Fruit fly (Drosophila melanogaster) whole organism, embryonic: ENCODE data around the gene Zaf1.

Source experiments
- Asciz ChIP-seq: fragments of 200-800 bp; sonication (Bioruptor generic); optimal IDR thresholded peaks from 2 replicates; lab custom pipeline; 2017; ENCODE audit warnings: missing biosample characterization, mild to moderate bottlenecking, missing genetic modification characterization, missing genetic modification reagents
- C15 ChIP-seq: fragments of 200-800 bp; sonication (Bioruptor generic); IDR thresholded peaks from 3 replicates; pipeline ENCODE4 v1.3.6; 2022; ENCODE audit warnings: missing biosample characterization, missing genetic modification characterization
- CG10209 ChIP-seq: fragments of 200-800 bp; sonication (Bioruptor generic); optimal IDR thresholded peaks from 3 replicates; lab custom pipeline; 2017; ENCODE audit warnings: missing biosample characterization, mild to moderate bottlenecking, missing genetic modification characterization, missing genetic modification reagents
- CG10431 ChIP-seq: fragments of 200-800 bp; sonication (Bioruptor generic); optimal IDR thresholded peaks from 3 replicates; lab custom pipeline; 2018; ENCODE audit warnings: missing biosample characterization, mild to moderate bottlenecking, missing genetic modification characterization
- CG11085 ChIP-seq: fragments of 200-800 bp; sonication (Bioruptor generic); IDR thresholded peaks from 2 replicates; pipeline ENCODE4 v1.3.6; 2022; ENCODE audit warnings: missing biosample characterization, missing genetic modification characterization
- CG12071 ChIP-seq: fragments of 200-800 bp; sonication (Bioruptor generic); optimal IDR thresholded peaks from 3 replicates; lab custom pipeline; 2018; ENCODE audit warnings: missing biosample characterization, mild to moderate bottlenecking, missing genetic modification characterization
- CG14014 ChIP-seq: fragments of 200-800 bp; sonication (Bioruptor generic); IDR thresholded peaks from 2 replicates; pipeline ENCODE4 v1.3.6; 2022; ENCODE audit warnings: missing biosample characterization, missing genetic modification characterization
- CG14965 ChIP-seq: fragments of 200-800 bp; sonication (Bioruptor generic); optimal IDR thresholded peaks from 2 replicates; lab custom pipeline; 2016; ENCODE audit warnings: missing biosample characterization, missing genetic modification characterization, borderline replicate concordance
- CG15073 ChIP-seq: fragments of 200-800 bp; sonication (Bioruptor generic); optimal IDR thresholded peaks from 2 replicates; lab custom pipeline; 2016; ENCODE audit warnings: missing biosample characterization, missing genetic modification characterization
- CG1529 ChIP-seq: fragments of 200-800 bp; sonication (Bioruptor generic); optimal IDR thresholded peaks from 3 replicates; lab custom pipeline; 2018; ENCODE audit warnings: missing biosample characterization, missing genetic modification characterization
- CG1647 ChIP-seq: fragments of 200-800 bp; sonication (Bioruptor generic); optimal IDR thresholded peaks from 3 replicates; lab custom pipeline; 2016; ENCODE audit warnings: missing biosample characterization, missing genetic modification characterization
- CG17186 ChIP-seq: fragments of 200-800 bp; sonication (Bioruptor generic); optimal IDR thresholded peaks from 3 replicates; lab custom pipeline; 2017; ENCODE audit warnings: missing biosample characterization, missing genetic modification reagents, missing genetic modification characterization
- CG17385 ChIP-seq: fragments of 200-800 bp; sonication (Bioruptor generic); optimal IDR thresholded peaks from 3 replicates; lab custom pipeline; 2018; ENCODE audit warnings: missing biosample characterization, mild to moderate bottlenecking, missing genetic modification characterization
- CG31224 ChIP-seq: fragments of 200-800 bp; sonication (Bioruptor generic); IDR thresholded peaks from 2 replicates; pipeline ENCODE4 v1.3.6; 2022; ENCODE audit warnings: missing biosample characterization, missing genetic modification characterization
- CG34376 ChIP-seq: fragments of 200-800 bp; sonication (Bioruptor generic); optimal IDR thresholded peaks from 2 replicates; lab custom pipeline; 2018; ENCODE audit warnings: missing biosample characterization, mild to moderate bottlenecking, missing genetic modification characterization
- CG3995 ChIP-seq: fragments of 200-800 bp; sonication (Bioruptor generic); optimal IDR thresholded peaks from 3 replicates; lab custom pipeline; 2016; ENCODE audit warnings: missing biosample characterization, missing genetic modification characterization
- CG4424 ChIP-seq: fragments of 200-800 bp; sonication (Bioruptor generic); optimal IDR thresholded peaks from 3 replicates; lab custom pipeline; 2016; ENCODE audit warnings: missing biosample characterization, missing genetic modification characterization
- CG5245 ChIP-seq: fragments of 200-800 bp; sonication (Bioruptor generic); optimal IDR thresholded peaks from 3 replicates; lab custom pipeline; 2016; ENCODE audit warnings: missing biosample characterization, missing genetic modification characterization
- CG6654 ChIP-seq: fragments of 200-800 bp; sonication (Bioruptor generic); optimal IDR thresholded peaks from 2 replicates; lab custom pipeline; 2017; ENCODE audit warnings: missing biosample characterization, mild to moderate bottlenecking, missing genetic modification characterization
- CG6813 ChIP-seq: fragments of 200-800 bp; sonication (Bioruptor generic); optimal IDR thresholded peaks from 2 replicates; lab custom pipeline; 2017; ENCODE audit warnings: missing biosample characterization, missing genetic modification characterization, mild to moderate bottlenecking, moderate library complexity, missing genetic modification reagents
- CG7271 ChIP-seq: fragments of 200-800 bp; sonication (Bioruptor generic); optimal IDR thresholded peaks from 2 replicates; lab custom pipeline; 2018; ENCODE audit warnings: missing biosample characterization, mild to moderate bottlenecking, missing genetic modification characterization, moderate library complexity
- CG7987 ChIP-seq: fragments of 200-800 bp; sonication (Bioruptor generic); optimal IDR thresholded peaks from 2 replicates; lab custom pipeline; 2018; ENCODE audit warnings: missing biosample characterization, mild to moderate bottlenecking, missing genetic modification characterization, moderate library complexity
- CG9817 ChIP-seq: fragments of 200-800 bp; sonication (Bioruptor generic); optimal IDR thresholded peaks from 2 replicates; lab custom pipeline; 2018; ENCODE audit warnings: missing biosample characterization, mild to moderate bottlenecking, missing genetic modification characterization, moderate library complexity
- CTCF ChIP-seq: fragments of 200-800 bp; sonication (Bioruptor generic); optimal IDR thresholded peaks from 2 replicates; lab custom pipeline; 2017; ENCODE audit warnings: missing biosample characterization, mild to moderate bottlenecking, missing genetic modification characterization, moderate library complexity
- Chrac-16 ChIP-seq: fragments of 200-800 bp; sonication (Bioruptor generic); optimal IDR thresholded peaks from 3 replicates; lab custom pipeline; 2016; ENCODE audit warnings: missing biosample characterization, missing genetic modification characterization
- Deaf1 ChIP-seq: fragments of 200-800 bp; optimal IDR thresholded peaks from 3 replicates; lab custom pipeline; 2019; ENCODE audit warnings: missing biosample characterization, mild to moderate bottlenecking, missing genetic modification characterization, moderate library complexity
- Dfd ChIP-seq, 2 experiments: fragments of >200 bp; optimal IDR thresholded peaks; 2 replicates each; lab custom pipeline; 2017; ENCODE audit warnings: missing biosample characterization in 2 of 2, missing genetic modification characterization in 2 of 2
- E2f2 ChIP-seq: fragments of 200-800 bp; sonication (Bioruptor generic); IDR thresholded peaks from 2 replicates; pipeline ENCODE4 v1.3.6; 2022; ENCODE audit warnings: missing biosample characterization, missing genetic modification characterization
- HLH3B ChIP-seq: fragments of 200-800 bp; sonication (Bioruptor generic); IDR thresholded peaks from 2 replicates; pipeline ENCODE4 v1.3.6; 2022; ENCODE audit warnings: missing biosample characterization, missing genetic modification characterization
- Hr39 ChIP-seq: fragments of >200 bp; optimal IDR thresholded peaks from 2 replicates; lab custom pipeline; 2017
- Lpt ChIP-seq: fragments of >200 bp; optimal IDR thresholded peaks from 2 replicates; lab custom pipeline; 2018; ENCODE audit warnings: missing biosample characterization, missing genetic modification characterization
- NC2β ChIP-seq: fragments of 200-800 bp; sonication (Bioruptor generic); optimal IDR thresholded peaks from 2 replicates; lab custom pipeline; 2016; ENCODE audit warnings: missing biosample characterization, missing genetic modification characterization
- Poxn ChIP-seq: fragments of 200-800 bp; sonication (Bioruptor generic); IDR thresholded peaks from 2 replicates; pipeline ENCODE4 v1.3.6; 2022; ENCODE audit warnings: missing biosample characterization, missing genetic modification characterization
- Ptx1 ChIP-seq: fragments of 200-800 bp; sonication (Bioruptor generic); IDR thresholded peaks from 2 replicates; pipeline ENCODE4 v1.3.6; 2022; ENCODE audit warnings: missing biosample characterization, missing genetic modification characterization
- Sry-δ ChIP-seq: fragments of 200-800 bp; sonication (Bioruptor generic); optimal IDR thresholded peaks from 2 replicates; lab custom pipeline; 2016; ENCODE audit warnings: missing biosample characterization, missing genetic modification characterization
- Tbp ChIP-seq: fragments of >200 bp; optimal IDR thresholded peaks from 2 replicates; lab custom pipeline; 2018; ENCODE audit warnings: missing biosample characterization, missing genetic modification characterization
- Trl ChIP-seq, 3 experiments: fragments of >200 bp in 2 of 3; fragments of 200-800 bp in 1 of 3; sonication (Bioruptor generic) in 1 of 3; optimal IDR thresholded peaks; 2 replicates in 1 of 3; 3 replicates in 2 of 3; lab custom pipeline; 2016 to 2017; ENCODE audit warnings: missing biosample characterization in 1 of 3, missing genetic modification characterization in 1 of 3
- ato ChIP-seq: fragments of 200-800 bp; sonication (Bioruptor generic); IDR thresholded peaks from 2 replicates; pipeline ENCODE4 v1.3.6; 2022; ENCODE audit warnings: missing biosample characterization, missing genetic modification characterization; ENCODE audit not compliant: partially characterized antibody
- dati ChIP-seq: fragments of 200-800 bp; sonication (Bioruptor generic); IDR thresholded peaks from 2 replicates; pipeline ENCODE4 v1.3.6; 2022; ENCODE audit warnings: missing biosample characterization, missing genetic modification characterization
- fd102C ChIP-seq: fragments of 200-800 bp; sonication (Bioruptor generic); optimal IDR thresholded peaks from 2 replicates; lab custom pipeline; 2018; ENCODE audit warnings: missing biosample characterization, mild to moderate bottlenecking, missing genetic modification characterization, moderate library complexity
- fru ChIP-seq: fragments of >200 bp; optimal IDR thresholded peaks from 2 replicates; lab custom pipeline; 2017
- fu2 ChIP-seq: fragments of 200-800 bp; sonication (Bioruptor generic); optimal IDR thresholded peaks from 2 replicates; lab custom pipeline; 2016; ENCODE audit warnings: missing biosample characterization, missing genetic modification characterization
- grn ChIP-seq: fragments of 200-800 bp; sonication (Bioruptor generic); optimal IDR thresholded peaks from 3 replicates; lab custom pipeline; 2017; ENCODE audit warnings: missing biosample characterization, missing genetic modification characterization
- jigr1 ChIP-seq: fragments of 200-800 bp; sonication (Bioruptor generic); IDR thresholded peaks from 3 replicates; pipeline ENCODE4 v1.3.6; 2022; ENCODE audit warnings: missing biosample characterization, missing genetic modification characterization
- lola ChIP-seq, 3 experiments: fragments of >200 bp in 2 of 3; fragments of 200-800 bp in 1 of 3; sonication (Bioruptor generic) in 1 of 3; optimal IDR thresholded peaks; 2 replicates each; lab custom pipeline; 2017 to 2019; ENCODE audit warnings: missing biosample characterization in 3 of 3, missing genetic modification characterization in 3 of 3, mild to moderate bottlenecking in 1 of 3, moderate library complexity in 1 of 3
- nerfin-2 ChIP-seq: fragments of 200-800 bp; sonication (Bioruptor generic); IDR thresholded peaks from 2 replicates; pipeline ENCODE4 v1.3.6; 2022; ENCODE audit warnings: missing biosample characterization, missing genetic modification characterization; ENCODE audit not compliant: partially characterized antibody
- slbo ChIP-seq: fragments of 200-800 bp; sonication (Bioruptor generic); IDR thresholded peaks from 2 replicates; pipeline ENCODE4 v1.3.6; 2022; ENCODE audit warnings: missing biosample characterization, missing genetic modification characterization
- slou ChIP-seq: fragments of 200-800 bp; sonication (Bioruptor generic); optimal IDR thresholded peaks from 3 replicates; lab custom pipeline; 2016; ENCODE audit warnings: missing biosample characterization, missing genetic modification characterization
- so ChIP-seq: fragments of 200-800 bp; sonication (Bioruptor generic); IDR thresholded peaks from 3 replicates; pipeline ENCODE4 v1.3.6; 2022; ENCODE audit warnings: missing biosample characterization, missing genetic modification characterization
- tna ChIP-seq: fragments of 200-800 bp; sonication (Bioruptor generic); IDR thresholded peaks from 2 replicates; pipeline ENCODE4 v1.3.6; 2022; ENCODE audit warnings: missing biosample characterization, missing genetic modification characterization; ENCODE audit not compliant: partially characterized antibody
- yki ChIP-seq: fragments of >200 bp; optimal IDR thresholded peaks from 3 replicates; lab custom pipeline; 2018

Zaf1 gene

dm6 chr3R:11655873-11656374, 30.5 kb upstream of the Zaf1 start, which contains the start of gene CG42327 (continued):
- TF ChIP-seq jigr1 (GFP tag; lab: Robert Waterston, UW) (peak; percentile 74; the same call in 2 of the 3 replicates), CG14965 (GFP tag; lab: Kevin White, UChicago) (peak; percentile 20), Ptx1 (GFP tag; lab: Robert Waterston, UW) (peak; percentile 96), Asciz (GFP tag; lab: Kevin White, UChicago) (peak; percentile 96), C15 (GFP tag; lab: Robert Waterston, UW) (peak; percentile 86; the same call in 2 of the 3 replicates), CTCF (GFP tag; lab: Kevin White, UChicago) (peak; percentile 57), fru (lab: Kevin White, UChicago) (no peak), CG5245 (GFP tag; lab: Kevin White, UChicago) (peak; percentile 88), tna (peak; percentile 54; the same call in 1 of the 2 replicates), fd102C (peak; percentile 73), CG9817 (peak; percentile 59), CG3995 (GFP tag; lab: Kevin White, UChicago) (no peak), nerfin-2 (GFP tag; lab: Robert Waterston, UW) (peak; percentile 66), Tbp (GFP tag; lab: Kevin White, UChicago) (no peak), NC2β (GFP tag; lab: Kevin White, UChicago) (peak; percentile 84), CG1647 (peak; percentile 64), CG12071 (GFP tag; lab: Kevin White, UChicago) (peak; percentile 79), CG6813 (GFP tag; lab: Kevin White, UChicago) (peak; percentile 94), Chrac-16 (GFP tag; lab: Kevin White, UChicago) (peak; percentile 93), CG7271 (tag; lab: Kevin White, UChicago) (peak; percentile 88), lola (GFP tag; optimal IDR thresholded peaks at IDR 0.05; lab: Kevin White, UChicago) (peak in 1 of 3 experiments; percentile 91), CG1529 (GFP tag; lab: Kevin White, UChicago) (peak; percentile 92), CG6654 (GFP tag; lab: Kevin White, UChicago) (peak; percentile 77), CG31224 (GFP tag; lab: Robert Waterston, UW) (peak; percentile 83), fu2 (GFP tag; lab: Kevin White, UChicago) (peak; percentile 65), ato (GFP tag; lab: Robert Waterston, UW) (0 out of 2 replicates have a peak, but pooled peaks have one; percentile 26), CG10209 (GFP tag; lab: Kevin White, UChicago) (peak; percentile 95), CG4424 (GFP tag; lab: Kevin White, UChicago) (peak; percentile 95), CG17186 (GFP tag; lab: Kevin White, UChicago) (peak; percentile 78), so (GFP tag; lab: Robert Waterston, UW) (peak; percentile 95), Lpt (GFP tag; lab: Kevin White, UChicago) (no peak), grn (GFP tag; lab: Kevin White, UChicago) (no peak), CG11085 (peak; percentile 69), CG34376 (peak; percentile 77), HLH3B (GFP tag; lab: Robert Waterston, UW) (peak; percentile 96), dati (peak; percentile 88), slbo (GFP tag; lab: Robert Waterston, UW) (peak; percentile 90), E2f2 (GFP tag; lab: Robert Waterston, UW) (peak; percentile 82), CG17385 (GFP tag; lab: Kevin White, UChicago) (peak; percentile 91), Hr39 (lab: Kevin White, UChicago) (no peak), CG15073 (GFP tag; lab: Kevin White, UChicago) (peak; percentile 26), slou (GFP tag; lab: Kevin White, UChicago) (peak; percentile 79), Dfd (GFP tag; optimal IDR thresholded peaks at IDR 0.05; lab: Kevin White, UChicago) (no peak), Sry-δ (peak; percentile 1), CG7987 (GFP tag; lab: Kevin White, UChicago) (peak; percentile 76), CG10431 (GFP tag; lab: Kevin White, UChicago) (peak; percentile 81), Poxn (GFP tag; lab: Robert Waterston, UW) (0 out of 2 replicates have a peak, but pooled peaks have one; percentile 29), Deaf1 (tag; lab: Kevin White, UChicago) (peak; percentile 72), yki (lab: Kevin White, UChicago) (no peak), CG14014 (GFP tag; lab: Robert Waterston, UW) (peak; percentile 90), Trl (optimal IDR thresholded peaks at IDR 0.05; lab: Kevin White, UChicago) (peak; percentile 63 to 74), Trl (GFP tag; optimal IDR thresholded peaks at IDR 0.05; lab: Kevin White, UChicago) (peak; percentile 85)
